Worm (Caenorhabditis elegans): ENCODE results near the gene xtr-2.

DNA sequence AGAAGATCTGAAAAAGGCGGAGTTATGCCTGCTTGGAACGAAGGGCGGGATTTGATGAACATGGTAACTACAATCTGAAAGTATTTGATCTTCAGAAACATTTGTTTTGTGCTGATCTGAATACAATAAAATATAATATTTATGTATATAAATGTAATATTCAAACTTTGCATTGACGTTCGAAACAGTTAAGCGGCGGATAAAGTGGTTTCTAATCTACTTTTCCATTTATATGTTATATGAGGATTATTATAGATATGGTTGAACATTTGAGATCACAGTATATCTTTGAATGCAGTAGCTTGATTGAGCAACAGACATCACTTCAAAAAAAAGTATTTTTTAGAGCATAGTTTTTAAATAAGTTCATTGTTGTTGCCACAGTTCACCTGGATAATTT, 41.5 kb upstream of the xtr-2 start, which contains the start of gene H19J13.2:
- no peak for TF ChIP-seq lin-15B (tag; optimal IDR thresholded peaks at IDR 0.05)
- TF ChIP-seq nhr-25 (tag; optimal IDR thresholded peaks at IDR 0.05), result no peak
- no peak for TF ChIP-seq fos-1 (tag; optimal IDR thresholded peaks at IDR 0.05)
- no peak for TF ChIP-seq ceh-9 (tag; optimal IDR thresholded peaks at IDR 0.05)
- TF ChIP-seq nhr-77 (tag; optimal IDR thresholded peaks at IDR 0.05), result no peak
- TF ChIP-seq mml-1 (tag; optimal IDR thresholded peaks at IDR 0.05), result no peak
- no peak for TF ChIP-seq skn-1 (tag; optimal IDR thresholded peaks at IDR 0.05)
- TF ChIP-seq daf-12 (tag; optimal IDR thresholded peaks at IDR 0.05), result no peak
- no peak for TF ChIP-seq pha-4 (tag; optimal IDR thresholded peaks at IDR 0.05)
- TF ChIP-seq aly-2 (tag; optimal IDR thresholded peaks at IDR 0.05), result no peak
- TF ChIP-seq nfya-1 (tag; optimal IDR thresholded peaks at IDR 0.05; ENCODE audit: insufficient read depth), result no peak
- no peak for TF ChIP-seq ZK546.5 (tag; optimal IDR thresholded peaks at IDR 0.05)
- no peak for TF ChIP-seq jun-1 (tag; optimal IDR thresholded peaks at IDR 0.05)
- no peak for TF ChIP-seq tbx-2 (tag; optimal IDR thresholded peaks at IDR 0.05)
